Fruit fly (Drosophila melanogaster): ENCODE measurements around the gene Hsp70Ba.

The Hsp70Ba gene

DNA sequence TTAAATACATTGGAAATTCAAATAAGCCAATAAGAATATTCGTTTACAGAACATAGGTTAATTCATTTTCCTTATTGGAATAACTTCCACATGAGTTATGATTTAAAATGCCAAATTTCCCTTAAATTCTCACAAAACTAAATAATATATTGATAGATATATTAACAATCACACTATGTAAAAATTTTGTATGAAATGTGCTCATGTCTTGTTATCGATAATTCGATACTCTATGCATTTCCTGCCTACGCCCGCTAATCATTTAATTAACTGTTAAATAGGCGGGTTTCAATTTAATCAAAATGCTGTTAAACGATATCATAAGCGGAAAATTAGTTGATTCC lies 41.3 kb downstream of the Hsp70Ba start, which contains the start of gene NANS:
Gene NANS (plus strand): TSS at position 269 of the 344 bp plus-strand sequence.
- TF ChIP-seq cnc (optimal IDR thresholded peaks at IDR 0.05): no peak
- no peak for TF ChIP-seq Clk (GFP tag; optimal IDR thresholded peaks at IDR 0.05)
- no peak for TF ChIP-seq CG1620 (GFP tag; optimal IDR thresholded peaks at IDR 0.05)
- no peak for TF ChIP-seq bab1 (GFP tag; optimal IDR thresholded peaks at IDR 0.05)
- no peak for TF ChIP-seq CG14711 (tag; optimal IDR thresholded peaks at IDR 0.05)
- TF ChIP-seq kay (GFP tag; ENCODE audit: borderline replicate concordance): no peak
- no peak for TF ChIP-seq CG5204 (GFP tag; optimal IDR thresholded peaks at IDR 0.05)
- TF ChIP-seq CG11617 (GFP tag; optimal IDR thresholded peaks at IDR 0.05): no peak
- no peak for TF ChIP-seq cic (GFP tag; optimal IDR thresholded peaks at IDR 0.05)
- TF ChIP-seq Mnt (GFP tag; optimal IDR thresholded peaks at IDR 0.05): no peak
- TF ChIP-seq CG12768 (GFP tag; optimal IDR thresholded peaks at IDR 0.05): no peak
- no peak for TF ChIP-seq tj (GFP tag; optimal IDR thresholded peaks at IDR 0.05)
- TF ChIP-seq Hr96 (GFP tag; optimal IDR thresholded peaks at IDR 0.05): no peak
- no peak for TF ChIP-seq ovo (GFP tag; optimal IDR thresholded peaks at IDR 0.05)
- TF ChIP-seq CG33017 (tag; optimal IDR thresholded peaks at IDR 0.05): no peak

DNA sequence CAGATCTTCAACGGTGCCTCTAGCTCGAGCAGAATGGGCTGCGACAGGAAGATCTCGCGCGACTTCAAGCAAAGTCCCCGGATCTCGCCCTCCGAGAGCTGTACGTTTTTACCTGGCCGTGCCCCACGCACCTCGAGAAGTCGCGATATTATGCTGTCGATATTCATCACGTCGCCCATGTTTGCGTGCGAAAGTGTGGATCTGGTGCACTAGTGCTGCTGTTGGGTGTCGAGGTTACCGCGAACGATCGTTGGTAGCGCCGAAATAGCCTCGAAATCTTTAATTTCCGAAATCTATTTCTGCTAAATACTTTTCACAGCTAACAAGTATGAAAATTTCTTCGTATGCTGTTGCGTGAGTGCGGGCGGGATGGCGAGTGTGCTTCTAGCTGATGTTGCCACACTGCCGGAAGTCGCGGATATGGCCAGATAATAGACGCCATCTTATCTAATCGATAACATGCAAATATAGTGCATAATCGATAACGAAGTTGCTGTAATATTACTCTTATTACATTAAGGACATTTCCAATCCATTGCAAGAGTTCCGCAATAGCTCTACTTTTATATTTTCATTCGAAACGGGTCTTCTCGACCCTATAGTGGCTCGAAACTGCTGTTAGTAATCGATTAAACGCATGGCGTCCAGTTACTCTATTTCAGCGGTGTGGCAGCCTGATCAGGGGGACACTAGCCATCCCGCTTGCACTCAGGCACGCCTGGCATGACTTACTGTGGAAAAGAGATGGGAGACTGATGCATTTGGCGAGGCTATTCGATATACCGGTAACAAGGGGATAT lies 41.9 kb downstream of the Hsp70Ba start, which contains the start of gene Pp1-87B:
Gene Pp1-87B (minus strand): TSS at position 408 of the 800 bp plus-strand sequence.
- TF ChIP-seq CG7101 (tag; optimal IDR thresholded peaks at IDR 0.05) (peak; percentile 24), Clk (GFP tag; optimal IDR thresholded peaks at IDR 0.05) (peak; percentile 22), cic (GFP tag; optimal IDR thresholded peaks at IDR 0.05) (no peak), toe (GFP tag; optimal IDR thresholded peaks at IDR 0.05) (no peak), CG12768 (GFP tag; optimal IDR thresholded peaks at IDR 0.05) (no peak), Mnt (GFP tag; optimal IDR thresholded peaks at IDR 0.05) (peak; percentile 25), CG1620 (GFP tag; optimal IDR thresholded peaks at IDR 0.05) (peak; percentile 40), CG33017 (tag; optimal IDR thresholded peaks at IDR 0.05) (no peak), pad (GFP tag; optimal IDR thresholded peaks at IDR 0.05) (peak; percentile 58), bab1 (GFP tag; optimal IDR thresholded peaks at IDR 0.05) (peak; percentile 4), CG11617 (GFP tag; optimal IDR thresholded peaks at IDR 0.05) (peak; percentile 33), cnc (optimal IDR thresholded peaks at IDR 0.05) (no peak), Crg-1 (GFP tag; optimal IDR thresholded peaks at IDR 0.05) (peak; percentile 4), CG5204 (GFP tag; optimal IDR thresholded peaks at IDR 0.05) (no peak), kay (GFP tag; ENCODE audit: borderline replicate concordance) (no peak), tj (GFP tag; optimal IDR thresholded peaks at IDR 0.05) (peak; percentile 27), CG14711 (tag; optimal IDR thresholded peaks at IDR 0.05) (no peak), ovo (GFP tag; optimal IDR thresholded peaks at IDR 0.05) (no peak), Hr96 (GFP tag; optimal IDR thresholded peaks at IDR 0.05) (no peak), CG7045 (GFP tag; optimal IDR thresholded peaks at IDR 0.05) (peak; percentile 51)

DNA sequence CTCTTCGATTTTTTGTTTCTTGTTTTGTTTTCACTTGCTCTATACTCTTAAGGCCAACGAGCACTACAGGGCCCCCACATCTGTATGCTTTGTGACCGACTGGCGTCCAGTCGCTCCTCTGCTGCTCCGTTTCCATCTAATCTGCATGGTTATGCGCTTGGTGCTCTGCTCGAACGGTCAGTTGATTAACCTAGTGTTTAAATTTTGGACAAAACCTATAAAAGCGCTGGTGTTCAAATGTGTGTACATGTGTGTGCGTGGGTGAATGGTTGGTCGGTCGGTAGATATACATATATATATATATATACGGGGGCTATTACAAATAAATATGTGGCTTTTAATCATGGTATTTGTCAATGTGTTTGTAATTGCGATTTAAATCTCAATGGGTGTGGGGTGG lies 43.6 kb downstream of the Hsp70Ba start:
- no peak for TF ChIP-seq Crg-1 (GFP tag; optimal IDR thresholded peaks at IDR 0.05)

DNA sequence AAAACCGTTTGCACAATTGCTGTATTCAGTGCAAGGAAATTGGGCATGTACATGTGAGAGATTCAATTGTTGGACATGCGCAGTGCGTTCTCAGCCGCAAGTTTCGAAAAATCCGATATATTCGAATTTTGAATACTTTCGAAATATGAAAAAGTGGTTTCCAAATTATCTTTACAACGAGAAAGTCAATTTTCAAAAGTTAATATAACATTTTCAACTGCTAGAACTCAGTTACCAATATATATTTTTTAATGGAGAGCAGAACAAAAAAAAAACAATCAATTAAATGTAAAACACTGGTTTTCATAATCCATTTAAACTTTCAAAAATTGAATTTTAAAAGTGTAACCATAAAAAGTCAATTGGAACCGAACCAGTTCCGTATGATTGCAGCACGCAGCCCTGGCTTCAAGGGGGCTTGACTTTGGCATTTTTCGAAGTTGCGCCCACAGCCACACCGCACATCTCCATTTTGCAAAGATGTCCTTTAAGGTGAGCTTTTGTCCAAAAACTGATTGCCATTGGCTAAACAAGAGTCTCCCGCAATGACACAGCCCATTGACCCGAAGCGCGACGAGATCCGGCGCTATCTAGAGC lies 45.1 kb downstream of the Hsp70Ba start, which contains the start of the genes Scgbeta and CG17202:
Gene Scgbeta (minus strand): TSS at position 51 of the 597 bp plus-strand sequence.
Gene CG17202 (plus strand): TSS at position 390 of the 597 bp plus-strand sequence.
- no peak for TF ChIP-seq pad (GFP tag; optimal IDR thresholded peaks at IDR 0.05)
- peak; percentile 13 for TF ChIP-seq CG11617 (GFP tag; optimal IDR thresholded peaks at IDR 0.05)
- peak; percentile 18 for TF ChIP-seq CG7101 (tag; optimal IDR thresholded peaks at IDR 0.05)
- TF ChIP-seq CG14711 (tag; optimal IDR thresholded peaks at IDR 0.05): no peak
- no peak for TF ChIP-seq Hr96 (GFP tag; optimal IDR thresholded peaks at IDR 0.05)
- peak; percentile 35 for TF ChIP-seq CG12768 (GFP tag; optimal IDR thresholded peaks at IDR 0.05)
- no peak for TF ChIP-seq ovo (GFP tag; optimal IDR thresholded peaks at IDR 0.05)
- TF ChIP-seq cic (GFP tag; optimal IDR thresholded peaks at IDR 0.05): peak; percentile 22
- no peak for TF ChIP-seq CG7045 (GFP tag; optimal IDR thresholded peaks at IDR 0.05)
- no peak for TF ChIP-seq CG33017 (tag; optimal IDR thresholded peaks at IDR 0.05)
- no peak for TF ChIP-seq tj (GFP tag; optimal IDR thresholded peaks at IDR 0.05)
- no peak for TF ChIP-seq Mnt (GFP tag; optimal IDR thresholded peaks at IDR 0.05)
- TF ChIP-seq bab1 (GFP tag; optimal IDR thresholded peaks at IDR 0.05): peak; percentile 10
